Worm (Caenorhabditis elegans): Measurements from ENCODE around the gene tald-1.

Gene tald-1

DNA sequence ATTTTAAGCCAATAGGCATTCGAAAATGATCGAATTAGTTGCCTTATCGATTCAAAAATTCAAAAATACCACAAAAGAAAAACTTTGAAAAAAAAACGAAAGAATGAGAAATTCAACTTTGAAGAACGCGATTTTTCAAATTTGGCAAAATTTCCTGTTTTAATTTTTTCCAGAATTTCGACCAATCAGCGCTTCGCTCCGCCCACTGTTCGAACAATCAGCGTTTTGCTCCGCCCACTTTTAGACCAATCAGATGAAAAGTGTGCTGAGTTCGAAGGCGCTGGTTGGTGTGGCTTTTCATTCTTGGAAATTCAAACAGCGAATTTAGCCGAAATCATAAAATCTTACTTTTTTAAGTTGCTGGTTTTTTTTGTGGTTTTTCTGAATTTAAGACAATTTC lies 11.1 kb downstream of the tald-1 start:
- TF ChIP-seq lin-32 (GFP tag; optimal IDR thresholded peaks at IDR 0.05) = no peak
- no peak for TF ChIP-seq ceh-39 (tag; optimal IDR thresholded peaks at IDR 0.05)
- no peak for TF ChIP-seq bed-3 (GFP tag; optimal IDR thresholded peaks at IDR 0.05)
- no peak for TF ChIP-seq blmp-1 (tag; optimal IDR thresholded peaks at IDR 0.05)
- TF ChIP-seq sptf-1 (tag; optimal IDR thresholded peaks at IDR 0.05) = no peak
- no peak for TF ChIP-seq mab-5 (tag; optimal IDR thresholded peaks at IDR 0.05)
- no peak for TF ChIP-seq sem-2 (GFP tag; optimal IDR thresholded peaks at IDR 0.05)
- TF ChIP-seq snpc-4 (tag; optimal IDR thresholded peaks at IDR 0.05) = no peak
- no peak for TF ChIP-seq nhr-237 (tag; optimal IDR thresholded peaks at IDR 0.05)
- no peak for TF ChIP-seq unc-120 (tag; optimal IDR thresholded peaks at IDR 0.05; ENCODE audit: poor library complexity, severe bottlenecking)
- TF ChIP-seq nhr-12 (tag; optimal IDR thresholded peaks at IDR 0.05) = no peak
- no peak for TF ChIP-seq elt-1 (tag; optimal IDR thresholded peaks at IDR 0.05; ENCODE audit: borderline replicate concordance, insufficient read depth)
- no peak for TF ChIP-seq nhr-2 (tag; optimal IDR thresholded peaks at IDR 0.05)
- no peak for TF ChIP-seq M03D4.4 (tag; optimal IDR thresholded peaks at IDR 0.05)
- no peak for TF ChIP-seq ceh-43 (GFP tag; optimal IDR thresholded peaks at IDR 0.05)
- no peak for TF ChIP-seq unc-62 (GFP tag; optimal IDR thresholded peaks at IDR 0.05)
- no peak for TF ChIP-seq ztf-11 (tag; optimal IDR thresholded peaks at IDR 0.05)

DNA sequence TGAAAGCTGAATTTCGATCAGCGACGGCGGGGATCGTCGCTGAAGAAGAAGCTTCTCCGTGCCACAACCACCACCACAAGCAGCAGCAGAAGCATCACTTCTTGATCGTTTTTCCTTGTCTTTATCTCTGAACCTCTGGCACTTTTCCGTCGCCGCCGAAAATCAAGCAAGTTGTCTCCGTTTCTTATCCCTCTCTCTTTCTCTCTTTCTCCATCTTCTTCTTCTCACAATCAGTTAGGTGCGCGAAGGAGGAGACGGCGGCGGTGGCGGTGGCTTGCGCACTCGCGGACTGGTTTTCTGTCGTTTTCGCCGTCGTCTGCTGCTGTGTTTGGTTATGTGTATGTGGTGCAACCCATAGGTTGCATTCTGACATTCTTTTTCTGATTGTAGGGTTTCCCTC lies 12.0 kb downstream of the tald-1 start:
- TF ChIP-seq pha-4 (tag; optimal IDR thresholded peaks at IDR 0.05) (peak; percentile 14), cnd-1 (tag; optimal IDR thresholded peaks at IDR 0.05) (peak; percentile 19), unc-120 (tag; optimal IDR thresholded peaks at IDR 0.05; ENCODE audit: poor library complexity, severe bottlenecking) (peak; percentile 2), nhr-76 (tag; optimal IDR thresholded peaks at IDR 0.05) (no peak), ham-2 (GFP tag; optimal IDR thresholded peaks at IDR 0.05) (peak; percentile 72), unc-62 (GFP tag; optimal IDR thresholded peaks at IDR 0.05) (peak; percentile 5), lsy-2 (tag; optimal IDR thresholded peaks at IDR 0.05) (peak; percentile 18), mab-5 (tag; optimal IDR thresholded peaks at IDR 0.05) (no peak)

DNA sequence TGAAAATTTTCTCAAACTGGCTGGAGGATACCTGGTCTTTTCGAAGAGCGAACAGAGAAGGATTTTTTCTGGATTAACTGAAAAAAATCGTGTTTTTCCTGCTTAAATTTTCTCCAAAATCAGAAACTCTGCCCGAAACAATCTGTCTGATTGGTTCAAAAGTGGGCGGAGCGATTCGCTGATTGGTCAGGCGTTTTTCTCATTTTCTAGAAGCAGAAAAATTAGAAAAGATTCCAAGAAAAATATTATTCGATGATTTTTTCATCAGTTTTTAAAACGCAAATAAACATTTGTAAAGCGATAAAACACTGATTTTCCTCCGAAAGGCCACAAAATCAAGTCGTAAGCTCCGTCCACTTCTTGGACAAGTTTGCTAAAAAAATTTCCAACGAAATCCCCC lies 12.4 kb downstream of the tald-1 start:
- TF ChIP-seq elt-3 (tag; optimal IDR thresholded peaks at IDR 0.05) (no peak), ceh-39 (tag; optimal IDR thresholded peaks at IDR 0.05) (no peak), unc-39 (tag; optimal IDR thresholded peaks at IDR 0.05) (no peak), nhr-76 (tag; optimal IDR thresholded peaks at IDR 0.05) (no peak), mls-2 (tag; optimal IDR thresholded peaks at IDR 0.05) (no peak), ztf-11 (tag; optimal IDR thresholded peaks at IDR 0.05) (no peak), nhr-237 (tag; optimal IDR thresholded peaks at IDR 0.05) (no peak), blmp-1 (tag; optimal IDR thresholded peaks at IDR 0.05) (no peak), snpc-4 (tag; optimal IDR thresholded peaks at IDR 0.05) (no peak), bed-3 (GFP tag; optimal IDR thresholded peaks at IDR 0.05) (no peak), zip-8 (tag; optimal IDR thresholded peaks at IDR 0.05) (no peak), lsy-2 (tag; optimal IDR thresholded peaks at IDR 0.05) (no peak), mab-5 (tag; optimal IDR thresholded peaks at IDR 0.05) (no peak)

DNA sequence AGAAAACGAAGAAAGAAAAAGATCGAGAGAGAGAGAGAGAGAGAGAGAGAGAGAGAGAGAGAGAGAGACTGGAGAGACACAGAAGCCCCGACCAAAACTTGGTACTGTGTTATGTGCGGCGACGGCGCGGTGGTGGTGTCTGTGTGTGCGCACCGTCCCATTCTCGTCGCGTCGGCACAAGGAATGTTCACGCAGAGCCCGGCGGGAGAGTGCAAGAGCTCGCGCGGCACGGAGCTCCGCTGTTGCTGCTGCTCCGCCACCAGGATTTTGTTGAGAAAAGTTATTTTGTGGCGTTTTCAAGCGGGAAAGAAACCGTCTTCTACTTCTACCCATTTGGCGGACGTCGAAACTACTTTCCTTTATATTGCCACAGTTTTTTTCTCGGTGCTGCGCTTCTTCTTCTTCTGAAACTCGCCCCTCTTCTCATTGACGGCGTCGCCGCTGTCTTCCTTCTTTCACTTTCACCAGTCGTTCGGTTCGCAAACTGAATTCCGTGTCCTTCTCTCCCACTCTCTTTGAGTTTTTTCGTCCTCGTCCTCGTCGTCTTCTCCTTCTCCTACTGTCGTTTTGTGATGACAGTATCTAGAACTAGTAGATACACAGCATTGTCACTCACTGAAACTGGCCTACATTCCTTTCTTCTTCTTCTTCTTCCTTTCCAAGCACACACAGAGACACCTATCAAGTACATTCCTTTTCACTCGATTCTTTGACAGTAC lies 13.1 kb downstream of the tald-1 start:
- TF ChIP-seq cnd-1 (tag; optimal IDR thresholded peaks at IDR 0.05) (no peak), pha-4 (tag; optimal IDR thresholded peaks at IDR 0.05) (peak; percentile 12), elt-3 (tag; optimal IDR thresholded peaks at IDR 0.05) (no peak), unc-39 (tag; optimal IDR thresholded peaks at IDR 0.05) (no peak), ceh-43 (GFP tag; optimal IDR thresholded peaks at IDR 0.05) (no peak), nhr-2 (tag; optimal IDR thresholded peaks at IDR 0.05) (no peak), unc-120 (tag; optimal IDR thresholded peaks at IDR 0.05; ENCODE audit: poor library complexity, severe bottlenecking) (no peak)

DNA sequence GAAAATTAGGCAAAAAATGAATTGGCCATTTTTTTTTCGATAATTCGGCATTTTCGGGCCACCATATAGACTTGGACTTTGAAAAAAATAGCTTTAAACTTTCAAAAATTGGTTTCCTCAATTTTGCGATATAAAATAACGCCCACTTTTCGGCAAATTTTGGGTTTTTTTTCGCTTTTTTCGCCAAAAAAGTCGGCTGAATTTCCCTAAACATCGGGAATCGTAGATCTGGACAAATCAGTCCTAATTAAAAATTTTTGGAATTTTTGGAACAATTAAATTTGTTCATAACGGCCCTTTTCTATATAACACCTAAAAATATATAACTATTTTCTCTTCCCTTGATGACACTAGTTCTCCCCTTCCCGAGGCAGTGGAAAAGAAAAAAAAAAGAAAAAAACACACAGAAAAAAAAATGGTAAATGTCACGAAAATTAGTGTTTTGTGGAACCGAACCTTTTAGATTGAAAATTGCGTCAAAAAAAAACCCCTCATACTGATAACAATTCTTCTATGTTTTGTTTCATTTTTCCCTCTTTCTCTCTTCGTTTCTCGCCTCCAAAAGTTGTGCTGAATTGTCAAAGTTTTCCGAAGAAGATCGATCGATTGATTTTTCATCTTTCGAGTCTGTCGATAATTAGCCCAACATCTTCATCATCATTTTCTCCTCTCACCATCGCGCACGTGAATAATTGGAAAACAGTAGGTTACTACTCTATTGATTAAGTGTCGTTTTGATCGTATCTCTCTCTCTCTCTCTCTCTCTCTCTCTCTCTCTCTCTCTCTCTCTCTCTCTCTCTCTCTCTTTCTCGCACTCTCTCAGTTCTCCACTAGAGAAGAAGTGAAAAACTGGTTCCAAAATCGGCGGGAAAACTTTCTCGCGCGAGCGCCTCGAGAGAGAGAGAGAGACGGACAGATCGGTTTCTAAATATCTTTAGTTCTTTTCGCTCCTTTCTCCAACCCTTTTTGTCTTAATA lies 14.2 kb downstream of the tald-1 start, which contains the start of gene Y24D9A.6:
Gene Y24D9A.6, minus strand, starts transcription at position 51 of the 977 bp plus-strand sequence.
- TF ChIP-seq nhr-237 (tag; optimal IDR thresholded peaks at IDR 0.05) (peak; percentile 54), mab-5 (tag; optimal IDR thresholded peaks at IDR 0.05) (no peak), elt-1 (tag; optimal IDR thresholded peaks at IDR 0.05; ENCODE audit: borderline replicate concordance, insufficient read depth) (peak; percentile 53), blmp-1 (tag; optimal IDR thresholded peaks at IDR 0.05) (peak; percentile 66), unc-62 (GFP tag; optimal IDR thresholded peaks at IDR 0.05) (peak; percentile 23), ceh-43 (GFP tag; optimal IDR thresholded peaks at IDR 0.05) (no peak)

All from whole organism, mixed stage, embryonic.